Fruit fly (Drosophila melanogaster): ENCODE results near the gene CG10254.
A peak's percentile ranks its signal among the peaks of the same experiment; 100 is the strongest.

Gene CG10254

dm6 chr3R:23725711-23726349 lies 31.0 kb upstream of the CG10254 start:
- no peak for TF ChIP-seq CG17801 (GFP tag; optimal IDR thresholded peaks at IDR 0.05; ENCODE audit: partially characterized antibody)

dm6 chr3R:23724843-23725506 lies 30.2 kb upstream of the CG10254 start:
- TF ChIP-seq CG17801 (GFP tag; optimal IDR thresholded peaks at IDR 0.05; ENCODE audit: partially characterized antibody), result no peak

DNA sequence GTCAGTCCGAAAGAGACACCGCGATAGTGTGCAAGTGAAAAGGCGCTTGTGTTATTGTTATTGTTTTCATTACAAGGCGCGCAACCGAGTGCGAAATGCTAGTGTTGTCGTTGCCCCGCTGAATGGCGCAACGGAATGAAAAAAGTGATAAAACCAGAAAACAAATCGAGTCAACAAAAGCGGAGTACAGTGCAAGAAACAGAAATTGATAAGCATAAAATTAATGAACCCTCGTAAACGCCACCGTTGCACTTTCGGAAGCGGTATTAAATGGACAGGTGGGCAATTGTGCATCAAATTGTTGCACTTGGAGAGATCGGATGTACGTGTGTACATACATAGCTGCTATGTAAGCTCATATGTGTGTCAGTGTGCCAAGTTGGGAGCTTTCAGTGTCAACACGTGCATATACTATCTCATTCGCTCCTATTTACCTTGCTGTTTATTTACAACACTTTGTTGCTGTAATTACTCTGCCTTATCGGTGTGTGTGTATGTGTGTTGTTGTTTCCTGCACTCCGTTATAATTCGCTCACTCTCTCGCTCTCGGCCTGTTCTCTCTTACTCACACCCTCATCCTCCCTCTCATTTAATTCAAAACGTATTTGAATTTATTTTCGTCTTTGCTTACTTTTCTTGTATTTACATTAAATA lies 28.7 kb upstream of the CG10254 start:
- TF ChIP-seq CG17801 (GFP tag; optimal IDR thresholded peaks at IDR 0.05; ENCODE audit: partially characterized antibody), result peak; percentile 17

- TF ChIP-seq CG17801 (GFP tag; optimal IDR thresholded peaks at IDR 0.05; ENCODE audit: partially characterized antibody), result no peak
These were observed 28.0 kb upstream of the CG10254 start, which contains the start of gene CG10365 for dm6 chr3R:23722680-23723372. TSS of gene CG10365 (plus strand) at chr3R:23723331.

- TF ChIP-seq CG17801 (GFP tag; optimal IDR thresholded peaks at IDR 0.05; ENCODE audit: partially characterized antibody), result peak; percentile 54
These were observed 27.2 kb upstream of the CG10254 start for dm6 chr3R:23721936-23722335.

- no peak for TF ChIP-seq CG17801 (GFP tag; optimal IDR thresholded peaks at IDR 0.05; ENCODE audit: partially characterized antibody)
These were observed 26.7 kb upstream of the CG10254 start, which contains the start of gene CG10232 for dm6 chr3R:23721525-23721924. TSS of gene CG10232 (minus strand) at chr3R:23721625.

dm6 chr3R:23718297-23718941 lies 23.6 kb upstream of the CG10254 start, which contains the start of gene nau:
TSS of gene nau (minus strand) at chr3R:23718357.
- TF ChIP-seq CG17801 (GFP tag; optimal IDR thresholded peaks at IDR 0.05; ENCODE audit: partially characterized antibody), result no peak

- TF ChIP-seq CG17801 (GFP tag; optimal IDR thresholded peaks at IDR 0.05; ENCODE audit: partially characterized antibody), result no peak
These were observed 20.1 kb upstream of the CG10254 start for dm6 chr3R:23714852-23715251.

- TF ChIP-seq CG17801 (GFP tag; optimal IDR thresholded peaks at IDR 0.05; ENCODE audit: partially characterized antibody), result no peak
These were observed 19.1 kb upstream of the CG10254 start for dm6 chr3R:23713901-23714300.

dm6 chr3R:23711195-23711594 lies 16.4 kb upstream of the CG10254 start, which contains the start of gene CG10300:
TSS of gene CG10300 (plus strand) at chr3R:23711527.
- no peak for TF ChIP-seq CG17801 (GFP tag; optimal IDR thresholded peaks at IDR 0.05; ENCODE audit: partially characterized antibody)

DNA sequence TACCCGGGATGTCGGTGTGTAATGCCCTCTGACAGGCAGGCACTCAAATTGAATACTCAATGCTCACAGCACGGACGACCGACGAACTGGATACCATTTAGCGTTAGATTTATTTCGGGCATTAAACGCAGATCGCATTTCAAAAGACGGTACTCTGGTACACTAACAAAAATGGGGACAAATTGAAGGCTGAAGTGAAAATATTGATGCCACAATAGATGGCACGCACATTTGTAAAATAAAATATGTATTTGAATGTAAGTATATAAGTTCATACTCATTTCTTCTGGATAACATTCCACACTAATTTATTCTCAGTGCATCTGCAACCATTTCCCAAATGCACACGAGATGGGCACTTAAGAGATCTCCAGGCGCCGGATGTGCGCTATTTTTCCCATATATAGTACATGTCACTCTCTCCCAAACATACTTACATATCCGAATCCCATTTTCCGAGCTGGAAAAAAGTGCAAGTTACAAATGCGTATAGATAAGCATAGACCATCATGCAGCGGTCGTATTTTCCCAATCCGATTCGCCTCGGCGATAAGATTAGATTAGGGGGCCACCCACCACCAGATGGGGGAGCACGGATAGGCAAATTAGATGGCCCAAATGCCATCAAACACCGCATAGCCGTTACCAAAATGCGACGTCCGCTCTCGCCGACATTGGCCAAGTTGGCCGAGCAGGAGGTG lies 14.9 kb upstream of the CG10254 start, which contains the start of gene CG10301:
CG10301 (plus strand) TSS at position 651 of the 701 bp plus-strand sequence.
- TF ChIP-seq CG17801 (GFP tag; optimal IDR thresholded peaks at IDR 0.05; ENCODE audit: partially characterized antibody), result no peak

DNA sequence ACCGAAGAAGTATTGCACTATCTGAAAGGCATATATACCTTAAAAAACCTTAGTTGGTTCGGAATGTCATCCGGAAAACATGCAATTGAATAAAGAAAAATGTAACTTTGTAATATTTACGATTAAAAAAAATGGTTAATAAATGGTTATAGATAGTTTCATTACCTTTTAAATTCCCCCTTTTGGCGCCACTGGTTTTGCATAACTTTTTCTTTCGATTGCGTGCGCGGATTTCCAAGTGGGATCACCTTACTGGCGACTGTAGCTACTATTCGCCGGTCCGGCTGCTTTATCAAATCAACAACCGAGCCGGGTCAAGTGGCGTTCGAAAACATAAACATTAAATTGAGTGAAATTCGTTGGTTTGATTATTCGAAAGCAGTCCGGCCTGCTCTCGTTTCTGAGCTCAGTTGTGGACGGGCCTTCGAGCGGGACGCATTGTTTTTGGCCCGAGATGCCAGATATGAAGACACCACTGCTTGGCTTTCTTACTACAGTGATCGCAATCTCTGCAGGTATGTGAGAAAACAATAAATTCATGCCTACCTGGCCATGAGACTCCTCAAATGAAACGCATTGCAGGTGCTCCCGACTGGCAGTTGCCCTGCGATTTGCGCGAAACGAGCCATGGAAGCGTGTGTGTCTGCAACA lies 9.7 kb upstream of the CG10254 start, which contains the start of gene Gba1b:
Gba1b (plus strand) TSS at position 422 of the 651 bp plus-strand sequence.
- TF ChIP-seq CG17801 (GFP tag; optimal IDR thresholded peaks at IDR 0.05; ENCODE audit: partially characterized antibody), result no peak

dm6 chr3R:23702461-23702860 lies 7.7 kb upstream of the CG10254 start, which contains the start of gene Qsox4:
TSS of gene Qsox4 (plus strand) at chr3R:23702761.
- TF ChIP-seq CG17801 (GFP tag; optimal IDR thresholded peaks at IDR 0.05; ENCODE audit: partially characterized antibody), result no peak

All from ovary, adult (tissue).